Worm (Caenorhabditis elegans) whole organism, midembryonic: Measurements from ENCODE around the gene mogs-1.

ENCODE experiments used
- T22C8.4 ChIP-seq: fragments of 200-800 bp; sonication (Bioruptor generic); IDR thresholded peaks from 2 replicates; pipeline ENCODE4 v1.3.6; 2022; ENCODE audit warnings: missing genetic modification characterization, missing compliant biosample characterization
- cog-1 ChIP-seq: sonication (generic microtip); optimal IDR thresholded peaks from 2 replicates; lab custom pipeline; 2016; ENCODE audit warnings: missing genetic modification characterization, missing compliant biosample characterization
- flt-1 ChIP-seq: fragments of 200-800 bp; sonication (Bioruptor generic); IDR thresholded peaks from 2 replicates; pipeline ENCODE4 v1.3.6; 2022; ENCODE audit warnings: missing genetic modification characterization, missing compliant biosample characterization
- klf-2 ChIP-seq: fragments of 200-800 bp; sonication (Bioruptor generic); conservative IDR thresholded peaks from 2 replicates; pipeline ENCODE4 v1.3.6; 2022; ENCODE audit warnings: missing genetic modification reagents, missing genetic modification characterization, missing compliant biosample characterization
- med-1 ChIP-seq: sonication (generic microtip); optimal IDR thresholded peaks from 2 replicates; lab custom pipeline; 2017; ENCODE audit warnings: missing genetic modification characterization, mild to moderate bottlenecking, missing compliant biosample characterization, antibody characterized with exemption, missing genetic modification reagents; ENCODE audit not compliant: insufficient read depth
- ref-1 ChIP-seq: fragments of 200-800 bp; sonication (Bioruptor generic); conservative IDR thresholded peaks from 2 replicates; pipeline ENCODE4 v1.3.6; 2022; ENCODE audit warnings: missing genetic modification reagents, missing genetic modification characterization, missing compliant biosample characterization
- tab-1 ChIP-seq: fragments of 200-800 bp; sonication (Bioruptor generic); IDR thresholded peaks from 2 replicates; pipeline ENCODE4 v1.3.6; 2022; ENCODE audit warnings: missing genetic modification characterization, missing compliant biosample characterization
- ztf-23 ChIP-seq: fragments of 200-800 bp; sonication (Bioruptor generic); IDR thresholded peaks from 2 replicates; pipeline ENCODE4 v1.3.6; 2022; ENCODE audit warnings: missing genetic modification reagents, missing genetic modification characterization, missing compliant biosample characterization
- ztf-29 ChIP-seq: fragments of 200-800 bp; sonication (Bioruptor generic); IDR thresholded peaks from 2 replicates; pipeline ENCODE4 v1.3.6; 2022; ENCODE audit warnings: missing genetic modification reagents, missing genetic modification characterization, missing compliant biosample characterization

- TF ChIP-seq flt-1 (GFP tag; lab: Robert Waterston, UW): no peak
- TF ChIP-seq ztf-29 (GFP tag; lab: Robert Waterston, UW): no peak
- TF ChIP-seq tab-1 (GFP tag; lab: Robert Waterston, UW): no peak
- TF ChIP-seq med-1 (GFP tag; lab: Kevin White, UChicago): no peak
- no peak for TF ChIP-seq ztf-23 (GFP tag; lab: Robert Waterston, UW)
- TF ChIP-seq klf-2: no peak
- no peak for TF ChIP-seq cog-1 (tag; lab: Kevin White, UChicago)
- no peak for TF ChIP-seq ref-1 (GFP tag; lab: Robert Waterston, UW)
- TF ChIP-seq T22C8.4: no peak
These were observed 5.8 kb downstream of the mogs-1 start, which contains the start of gene F13H10.3 for ce11 chrIV:11015881-11016280.
